Worm (Caenorhabditis elegans): ENCODE data around the gene K07F5.15.

- no peak for TF ChIP-seq unc-62 (GFP tag; optimal IDR thresholded peaks at IDR 0.05)
- TF ChIP-seq ztf-11 (tag; optimal IDR thresholded peaks at IDR 0.05), result no peak
- TF ChIP-seq nhr-21 (tag; optimal IDR thresholded peaks at IDR 0.05), result no peak
- TF ChIP-seq lin-39 (tag; optimal IDR thresholded peaks at IDR 0.05), result no peak
- TF ChIP-seq ama-1 (optimal IDR thresholded peaks at IDR 0.05), result no peak
Observed at ce11 chrIV:9891938-9892337, 27.1 kb downstream of the K07F5.15 start, which contains the start of gene F32B6.4.
